Fruit fly (Drosophila melanogaster) whole organism, prepupa: Measurements from ENCODE around the gene CG7943.

ENCODE experiments used
- Smox ChIP-seq: fragments of 200-800 bp; sonication (Bioruptor generic); optimal IDR thresholded peaks from 3 replicates; lab custom pipeline; 2016; ENCODE audit warnings: missing biosample characterization, missing genetic modification characterization
- Sox102F ChIP-seq: fragments of 200-800 bp; sonication (Bioruptor generic); optimal IDR thresholded peaks from 2 replicates; lab custom pipeline; 2016; ENCODE audit warnings: missing biosample characterization, mild to moderate bottlenecking, missing genetic modification characterization
- fd85E ChIP-seq: fragments of 200-800 bp; sonication (Bioruptor generic); optimal IDR thresholded peaks from 3 replicates; lab custom pipeline; 2016; ENCODE audit warnings: missing biosample characterization, missing genetic modification characterization

dm6 chr3R:30046029-30047001, at the start of gene CG7943, which contains the start of gene RpL32:
- TF ChIP-seq Smox (GFP tag; lab: Kevin White, UChicago): peak; percentile 93
- TF ChIP-seq fd85E (GFP tag; lab: Kevin White, UChicago): peak; percentile 89
- peak; percentile 93 for TF ChIP-seq Sox102F (GFP tag; lab: Kevin White, UChicago)
